Worm (Caenorhabditis elegans) whole organism, L2 larva: ENCODE measurements around the gene mec-9.

Experiments used
- Y55F3AM.14 ChIP-seq: fragments of 200-800 bp; sonication (Bioruptor generic); optimal IDR thresholded peaks from 2 replicates; lab custom pipeline; 2018; ENCODE audit warnings: mild to moderate bottlenecking, missing genetic modification characterization, missing compliant biosample characterization
- ZK546.5 ChIP-seq: sonication (generic microtip); optimal IDR thresholded peaks from 2 replicates; lab custom pipeline; 2017; ENCODE audit warnings: missing biosample characterization, missing genetic modification characterization
- alr-1 ChIP-seq: fragments of 150-350 bp; optimal IDR thresholded peaks from 2 replicates; lab custom pipeline; 2014; ENCODE audit warnings: missing biosample characterization, missing genetic modification characterization
- ama-1 ChIP-seq: fragments of 150-350 bp; optimal IDR thresholded peaks from 2 replicates; lab custom pipeline; 2018; ENCODE audit warnings: inconsistent platforms
- blmp-1 ChIP-seq: sonication (generic microtip); optimal IDR thresholded peaks from 2 replicates; lab custom pipeline; 2017; ENCODE audit warnings: missing genetic modification characterization, mild to moderate bottlenecking, missing compliant biosample characterization, antibody characterized with exemption, moderate library complexity; ENCODE audit not compliant: insufficient read depth
- ceh-16 ChIP-seq: fragments of 150-350 bp; optimal IDR thresholded peaks from 2 replicates; lab custom pipeline; 2014; ENCODE audit warnings: missing biosample characterization, missing genetic modification characterization
- ceh-82 ChIP-seq: fragments of 150-350 bp; optimal IDR thresholded peaks from 2 replicates; lab custom pipeline; 2014; ENCODE audit warnings: missing biosample characterization, missing genetic modification characterization
- crh-2 ChIP-seq: sonication (generic microtip); optimal IDR thresholded peaks from 2 replicates; lab custom pipeline; 2017; ENCODE audit warnings: missing biosample characterization, missing genetic modification characterization
- dmd-4 ChIP-seq: sonication (generic microtip); optimal IDR thresholded peaks from 2 replicates; lab custom pipeline; 2017; ENCODE audit warnings: missing biosample characterization, missing genetic modification characterization
- fos-1 ChIP-seq: fragments of 150-350 bp; optimal IDR thresholded peaks from 2 replicates; lab custom pipeline; 2014; ENCODE audit warnings: missing biosample characterization, missing genetic modification characterization
- gmeb-1 ChIP-seq: fragments of 150-350 bp; optimal IDR thresholded peaks from 2 replicates; lab custom pipeline; 2014; ENCODE audit warnings: missing biosample characterization, missing genetic modification characterization
- lin-11 ChIP-seq: fragments of 150-350 bp; sonication (generic microtip); optimal IDR thresholded peaks from 2 replicates; lab custom pipeline; 2014; ENCODE audit warnings: missing biosample characterization, missing genetic modification characterization, inconsistent platforms, mixed read lengths
- lin-13 ChIP-seq: fragments of 150-350 bp; optimal IDR thresholded peaks from 2 replicates; lab custom pipeline; 2014; ENCODE audit warnings: missing biosample characterization, missing genetic modification reagents, missing genetic modification characterization
- lsy-2 ChIP-seq, 2 experiments: fragments of 150-350 bp in 1 of 2; sonication (generic microtip) in 1 of 2; optimal IDR thresholded peaks; 2 replicates each; lab custom pipeline; 2014 to 2017; ENCODE audit warnings: missing biosample characterization in 2 of 2, missing genetic modification characterization in 2 of 2
- mab-5 ChIP-seq: fragments of 150-350 bp; optimal IDR thresholded peaks from 2 replicates; lab custom pipeline; 2014; ENCODE audit warnings: missing biosample characterization, missing genetic modification characterization
- mbf-1 ChIP-seq: sonication (generic microtip); optimal IDR thresholded peaks from 2 replicates; lab custom pipeline; 2017; ENCODE audit warnings: missing biosample characterization, missing genetic modification characterization
- mdl-1 ChIP-seq, 2 experiments: fragments of 150-350 bp in 1 of 2; sonication (generic microtip) in 1 of 2; optimal IDR thresholded peaks; 2 replicates each; lab custom pipeline; 2017; ENCODE audit warnings: missing biosample characterization in 2 of 2, missing genetic modification characterization in 2 of 2
- nhr-10 ChIP-seq: sonication (generic microtip); optimal IDR thresholded peaks from 2 replicates; lab custom pipeline; 2017; ENCODE audit warnings: missing biosample characterization, missing genetic modification characterization
- nhr-11 ChIP-seq: fragments of 150-350 bp; optimal IDR thresholded peaks from 2 replicates; lab custom pipeline; 2014; ENCODE audit warnings: missing biosample characterization, missing genetic modification characterization
- nhr-12 ChIP-seq: fragments of 150-350 bp; optimal IDR thresholded peaks from 2 replicates; lab custom pipeline; 2014; ENCODE audit warnings: missing biosample characterization, missing genetic modification characterization
- nhr-21 ChIP-seq: fragments of 150-350 bp; optimal IDR thresholded peaks from 2 replicates; lab custom pipeline; 2014; ENCODE audit warnings: missing biosample characterization, missing genetic modification characterization
- nhr-23 ChIP-seq: fragments of 150-350 bp; optimal IDR thresholded peaks from 2 replicates; lab custom pipeline; 2014; ENCODE audit warnings: missing biosample characterization, missing genetic modification reagents, missing genetic modification characterization
- nhr-237 ChIP-seq: fragments of 150-350 bp; optimal IDR thresholded peaks from 2 replicates; lab custom pipeline; 2014; ENCODE audit warnings: missing biosample characterization, missing genetic modification characterization
- nhr-25 ChIP-seq: fragments of 150-350 bp; sonication (generic microtip); optimal IDR thresholded peaks from 3 replicates; lab custom pipeline; 2014; ENCODE audit warnings: missing biosample characterization, missing genetic modification characterization
- nhr-6 ChIP-seq: fragments of 150-350 bp; optimal IDR thresholded peaks from 2 replicates; lab custom pipeline; 2014; ENCODE audit warnings: missing biosample characterization, missing genetic modification characterization
- nhr-77 ChIP-seq: fragments of 150-350 bp; optimal IDR thresholded peaks from 2 replicates; lab custom pipeline; 2014; ENCODE audit warnings: missing biosample characterization, missing genetic modification characterization
- peb-1 ChIP-seq: fragments of 150-350 bp; optimal IDR thresholded peaks from 2 replicates; lab custom pipeline; 2014; ENCODE audit warnings: missing biosample characterization, missing genetic modification characterization
- skn-1 ChIP-seq: sonication (generic microtip); optimal IDR thresholded peaks from 2 replicates; lab custom pipeline; 2017; ENCODE audit warnings: missing biosample characterization, missing genetic modification characterization
- unc-39 ChIP-seq: fragments of 150-350 bp; optimal IDR thresholded peaks from 2 replicates; lab custom pipeline; 2014; ENCODE audit warnings: missing biosample characterization, missing genetic modification characterization
- unc-55 ChIP-seq: fragments of 150-350 bp; sonication (generic microtip); optimal IDR thresholded peaks from 3 replicates; lab custom pipeline; 2014; ENCODE audit warnings: missing biosample characterization, missing genetic modification reagents, missing genetic modification characterization
- unc-62 ChIP-seq: fragments of 150-350 bp; optimal IDR thresholded peaks from 2 replicates; lab custom pipeline; 2014; ENCODE audit warnings: missing biosample characterization, missing genetic modification reagents, missing genetic modification characterization
- zag-1 ChIP-seq: fragments of 150-350 bp; optimal IDR thresholded peaks from 2 replicates; lab custom pipeline; 2014; ENCODE audit warnings: missing biosample characterization, missing genetic modification characterization
- ztf-1 ChIP-seq: fragments of 200-800 bp; sonication (Bioruptor generic); conservative IDR thresholded peaks from 2 replicates; pipeline ENCODE4 v1.3.6; 2022; ENCODE audit warnings: missing genetic modification characterization, missing compliant biosample characterization
- ztf-4 ChIP-seq: fragments of 150-350 bp; optimal IDR thresholded peaks from 2 replicates; lab custom pipeline; 2014; ENCODE audit warnings: missing biosample characterization, missing genetic modification characterization

The mec-9 gene

ce11 chrV:9879404-9879803, 35.5 kb downstream of the mec-9 start, which contains the start of gene srab-26:
Gene srab-26 (minus strand): TSS chrV:9879504.
- no peak for TF ChIP-seq nhr-12 (tag; lab: Kevin White, UChicago)
- no peak for TF ChIP-seq nhr-10 (tag; lab: Kevin White, UChicago)
- no peak for TF ChIP-seq mbf-1 (tag; lab: Kevin White, UChicago)
- TF ChIP-seq ama-1 (lab: Kevin White, UChicago): no peak
- TF ChIP-seq mab-5 (tag; lab: Kevin White, UChicago): no peak
- TF ChIP-seq ztf-1 (GFP tag; lab: Robert Waterston, UW): no peak
- no peak for TF ChIP-seq lsy-2 (tag; optimal IDR thresholded peaks at IDR 0.05; lab: Kevin White, UChicago)
- no peak for TF ChIP-seq unc-39
- no peak for TF ChIP-seq nhr-11 (tag; lab: Kevin White, UChicago)
- no peak for TF ChIP-seq gmeb-1 (tag; lab: Kevin White, UChicago)
- TF ChIP-seq skn-1 (tag; lab: Kevin White, UChicago): no peak
- TF ChIP-seq ztf-4 (tag; lab: Kevin White, UChicago): no peak
- no peak for TF ChIP-seq unc-55 (GFP tag; lab: Kevin White, UChicago)
- no peak for TF ChIP-seq crh-2
- TF ChIP-seq nhr-237 (tag; lab: Kevin White, UChicago): no peak
- no peak for TF ChIP-seq lin-11 (tag; lab: Kevin White, UChicago)
- TF ChIP-seq, all 48 proteins: peak for 0

ce11 chrV:9871339-9871738, 43.6 kb downstream of the mec-9 start, which contains the start of gene srab-18:
Gene srab-18 (minus strand): TSS chrV:9871439.
- no peak for TF ChIP-seq peb-1
- TF ChIP-seq nhr-21: no peak

ce11 chrV:9868311-9868710, 46.6 kb downstream of the mec-9 start, which contains the start of gene srab-17:
Gene srab-17 (minus strand): TSS chrV:9868411.
- no peak for TF ChIP-seq lin-13
- no peak for TF ChIP-seq skn-1 (tag; lab: Kevin White, UChicago)
- TF ChIP-seq nhr-21: no peak
- TF ChIP-seq Y55F3AM.14: no peak
- no peak for TF ChIP-seq dmd-4 (tag; lab: Kevin White, UChicago)
- no peak for TF ChIP-seq blmp-1
- no peak for TF ChIP-seq ZK546.5 (tag; lab: Kevin White, UChicago)
- no peak for TF ChIP-seq nhr-23 (tag; lab: Kevin White, UChicago)
- no peak for TF ChIP-seq fos-1 (tag; lab: Kevin White, UChicago)
- no peak for TF ChIP-seq ceh-82 (tag; lab: Kevin White, UChicago)
- TF ChIP-seq lsy-2 (tag; optimal IDR thresholded peaks at IDR 0.05; lab: Kevin White, UChicago): no peak
- TF ChIP-seq unc-62 (GFP tag; lab: Kevin White, UChicago): no peak
- no peak for TF ChIP-seq nhr-11 (tag; lab: Kevin White, UChicago)
- no peak for TF ChIP-seq peb-1
- no peak for TF ChIP-seq nhr-77
- no peak for TF ChIP-seq ztf-1 (GFP tag; lab: Robert Waterston, UW)
- TF ChIP-seq, all 48 proteins: peak for 0

- TF ChIP-seq blmp-1: no peak
- TF ChIP-seq lsy-2 (tag; optimal IDR thresholded peaks at IDR 0.05; lab: Kevin White, UChicago): peak in 1 of 2 experiments; percentile 82
- TF ChIP-seq ztf-1 (GFP tag; lab: Robert Waterston, UW): no peak
Measured at ce11 chrV:9860337-9860736, 54.6 kb downstream of the mec-9 start.

- TF ChIP-seq crh-2 (no peak), mdl-1 (tag; optimal IDR thresholded peaks at IDR 0.05; lab: Kevin White, UChicago) (no peak), fos-1 (tag; lab: Kevin White, UChicago) (no peak), nhr-25 (tag; lab: Kevin White, UChicago) (no peak), ceh-16 (tag; lab: Kevin White, UChicago) (no peak), zag-1 (tag; lab: Kevin White, UChicago) (no peak), nhr-6 (tag; lab: Kevin White, UChicago) (no peak), alr-1 (no peak), nhr-23 (tag; lab: Kevin White, UChicago) (no peak), ceh-82 (tag; lab: Kevin White, UChicago) (no peak), nhr-77 (no peak)
Measured at ce11 chrV:9859863-9860262, 55.1 kb downstream of the mec-9 start, which contains the start of gene lsy-12. Gene lsy-12 (minus strand): TSS chrV:9859963.
